Worm (Caenorhabditis elegans): ENCODE data around the gene T03D8.6.

- TF ChIP-seq klf-2 (GFP tag; conservative IDR thresholded peaks at IDR 0.05) = no peak
- TF ChIP-seq ref-1 (GFP tag; conservative IDR thresholded peaks at IDR 0.05) = no peak
Measured at ce11 chrV:20820033-20820432, at the start of gene T03D8.6.
